Worm (Caenorhabditis elegans) whole organism, dauer: ENCODE measurements around the gene ZK1248.17.

Source experiments
- unc-62 ChIP-seq: sonication (generic microtip); optimal IDR thresholded peaks from 2 replicates; lab custom pipeline; 2017; ENCODE audit warnings: missing biosample characterization, missing genetic modification reagents, missing genetic modification characterization

The ZK1248.17 gene

DNA sequence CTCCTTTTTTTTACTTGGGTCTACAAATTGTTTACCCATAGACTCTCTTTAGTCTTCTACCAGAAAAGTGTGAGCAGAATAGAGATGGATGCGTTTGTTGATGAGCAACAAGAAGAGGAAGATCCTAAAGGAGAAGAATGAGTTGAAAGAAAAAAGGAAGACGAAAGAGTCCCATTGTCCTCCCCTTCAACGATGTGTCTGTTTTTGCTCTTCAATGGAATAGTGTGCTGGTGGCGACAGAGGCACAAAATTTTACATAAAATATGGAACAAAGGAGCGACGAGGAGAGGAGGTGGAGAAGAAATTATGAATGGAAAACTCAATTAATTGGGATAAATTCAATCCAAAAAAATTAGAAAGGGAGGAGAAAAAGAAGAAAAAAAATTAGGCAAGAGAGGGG, 15.3 kb upstream of the ZK1248.17 start:
- TF ChIP-seq unc-62 (GFP tag; lab: Kevin White, UChicago), result no peak

ce11 chrII:5858322-5858721, 13.0 kb upstream of the ZK1248.17 start, which contains the start of gene F55C12.4:
F55C12.4 (minus strand) TSS chrII:5858422.
- TF ChIP-seq unc-62 (GFP tag; lab: Kevin White, UChicago), result no peak

DNA sequence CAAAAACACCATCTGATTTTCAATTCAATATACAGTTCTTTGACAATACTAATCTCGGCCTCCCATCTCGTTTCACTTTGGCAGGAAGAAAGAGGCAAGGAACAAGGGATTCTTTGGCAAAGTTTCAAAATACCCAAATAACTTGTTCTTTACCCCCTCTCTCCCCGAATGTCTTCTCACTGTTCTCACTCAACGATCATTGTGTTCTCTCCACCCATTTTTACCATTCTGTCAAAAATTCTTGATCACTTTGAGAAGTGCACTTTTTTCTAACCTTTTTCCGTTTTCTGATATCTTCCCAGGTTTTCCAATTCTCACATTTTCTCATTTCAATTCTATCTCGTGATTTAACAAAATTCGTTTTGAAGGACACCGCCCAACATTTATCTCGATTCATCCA, 8.8 kb upstream of the ZK1248.17 start, which contains the start of gene H41C03.1:
Gene H41C03.1 (plus strand): TSS at position 301 of the 400 bp plus-strand sequence.
- no peak for TF ChIP-seq unc-62 (GFP tag; lab: Kevin White, UChicago)

DNA sequence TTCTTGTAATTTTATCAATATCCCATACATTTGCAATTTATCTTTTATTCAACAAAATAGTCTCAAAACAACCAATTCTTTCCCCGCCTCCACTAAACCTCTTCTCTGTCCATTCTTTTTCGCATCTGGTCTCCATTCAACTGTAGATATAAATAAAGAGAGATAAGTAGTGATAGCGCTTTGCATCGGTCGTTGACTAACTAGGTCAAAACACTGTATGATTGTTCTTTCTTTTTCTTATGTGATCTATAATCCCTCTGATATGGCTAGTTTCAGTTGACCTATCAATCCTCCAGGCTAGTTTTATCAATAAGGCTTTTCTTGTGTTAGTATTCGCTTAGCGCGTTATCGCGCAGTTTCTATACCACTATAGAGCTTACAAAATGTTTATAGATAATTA, 7.9 kb upstream of the ZK1248.17 start:
- TF ChIP-seq unc-62 (GFP tag; lab: Kevin White, UChicago), result no peak

ce11 chrII:5852007-5852406, 6.7 kb upstream of the ZK1248.17 start, which contains the start of gene H41C03.2:
H41C03.2 (minus strand) TSS chrII:5852107.
- no peak for TF ChIP-seq unc-62 (GFP tag; lab: Kevin White, UChicago)

ce11 chrII:5846181-5846580, 840 bp upstream of the ZK1248.17 start:
- TF ChIP-seq unc-62 (GFP tag; lab: Kevin White, UChicago), result no peak

- TF ChIP-seq unc-62 (GFP tag; lab: Kevin White, UChicago), result peak; percentile 52
Measured at ce11 chrII:5844694-5845129, 629 bp downstream of the ZK1248.17 start.

DNA sequence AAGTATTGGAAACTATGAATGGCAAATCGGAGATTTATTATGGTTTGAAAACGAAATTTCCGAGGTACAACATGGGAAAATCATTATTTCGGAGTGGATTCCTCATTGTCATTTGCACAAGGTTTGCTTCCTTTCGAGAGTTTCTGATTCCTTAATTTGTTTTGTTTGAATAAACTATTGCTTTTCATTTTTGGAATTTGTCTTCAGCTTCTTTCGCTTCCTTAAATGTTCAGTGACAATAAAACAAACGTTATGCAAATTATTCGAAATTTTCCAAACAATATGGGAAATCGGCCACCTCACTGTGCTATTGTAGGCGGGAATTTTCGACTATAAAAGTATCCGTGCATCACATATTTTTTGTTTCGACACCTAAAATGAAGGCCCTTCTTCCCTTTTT, 3.5 kb downstream of the ZK1248.17 start, which contains the start of gene nep-25:
Gene nep-25 (plus strand): TSS at position 375 of the 400 bp plus-strand sequence.
- TF ChIP-seq unc-62 (GFP tag; lab: Kevin White, UChicago), result no peak

DNA sequence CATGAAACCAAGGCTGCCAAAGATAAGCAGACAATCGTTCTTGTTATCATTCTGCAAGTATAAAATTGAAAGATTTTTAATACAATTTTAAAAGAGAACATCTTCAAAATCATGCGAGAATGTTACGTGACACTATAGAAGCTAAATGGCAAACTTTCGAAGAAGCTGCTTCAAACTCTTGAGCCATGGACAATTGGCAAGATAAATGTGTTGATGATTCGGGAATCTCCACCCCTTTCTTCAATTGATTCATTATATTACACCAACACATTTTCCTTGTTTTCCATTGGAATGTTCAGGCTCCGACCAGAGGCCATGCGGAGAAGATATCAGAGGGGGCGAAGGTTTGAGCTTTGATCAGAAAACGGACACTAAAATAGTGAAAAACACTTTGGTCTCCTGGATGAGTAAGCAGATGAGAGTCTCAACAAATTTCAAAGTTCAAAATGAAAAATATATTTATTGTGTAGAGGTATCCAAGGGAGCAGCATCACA, 4.2 kb downstream of the ZK1248.17 start, which contains the start of gene lec-5:
Gene lec-5 (minus strand): TSS at position 51 of the 495 bp plus-strand sequence.
- no peak for TF ChIP-seq unc-62 (GFP tag; lab: Kevin White, UChicago)

DNA sequence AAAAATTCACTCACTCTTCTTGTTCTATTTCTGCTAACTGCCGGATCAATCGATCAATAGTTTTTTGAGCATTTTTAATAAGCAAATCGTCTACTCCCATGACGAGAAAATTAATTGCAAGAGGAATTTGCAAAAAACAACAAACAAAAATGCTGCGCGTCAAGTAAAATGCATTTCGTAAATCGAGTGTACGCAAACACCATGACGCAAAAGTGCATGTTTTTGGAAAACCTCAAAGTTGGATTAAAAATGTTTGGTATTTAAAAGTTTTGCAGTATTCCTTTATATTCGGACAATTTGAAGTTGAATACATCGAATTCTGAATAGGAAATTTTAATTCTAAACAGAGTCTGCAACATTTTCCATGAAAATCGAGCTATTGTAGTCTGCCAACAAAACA, 6.1 kb downstream of the ZK1248.17 start, which contains the start of gene ZK1248.19:
Gene ZK1248.19 (minus strand): TSS at position 188 of the 400 bp plus-strand sequence.
- no peak for TF ChIP-seq unc-62 (GFP tag; lab: Kevin White, UChicago)

DNA sequence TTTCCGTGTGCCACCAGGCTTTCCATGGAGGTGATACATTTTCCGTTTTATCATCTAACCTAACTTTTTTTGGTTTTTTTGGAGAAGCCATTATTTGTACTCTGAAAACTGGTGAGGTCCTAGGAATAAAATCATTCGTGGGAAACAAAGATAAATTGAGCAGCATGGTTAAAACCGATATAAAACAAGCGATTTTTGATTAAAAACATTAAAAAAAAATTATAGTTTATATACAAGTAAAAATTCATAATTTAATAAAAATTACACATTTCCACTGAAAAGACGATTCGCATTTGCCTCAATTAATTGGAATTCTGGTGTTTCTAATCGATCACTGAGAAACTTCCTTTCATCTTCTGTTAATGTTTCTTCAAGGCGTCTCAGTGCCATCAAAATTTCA, 6.9 kb downstream of the ZK1248.17 start, which contains the start of gene ZK1248.15:
Gene ZK1248.15 (minus strand): TSS at position 101 of the 400 bp plus-strand sequence.
- TF ChIP-seq unc-62 (GFP tag; lab: Kevin White, UChicago), result no peak

ce11 chrII:5836153-5836719, 9.1 kb downstream of the ZK1248.17 start, which contains the start of gene fzo-1:
fzo-1 (minus strand) TSS chrII:5836203.
- no peak for TF ChIP-seq unc-62 (GFP tag; lab: Kevin White, UChicago)

DNA sequence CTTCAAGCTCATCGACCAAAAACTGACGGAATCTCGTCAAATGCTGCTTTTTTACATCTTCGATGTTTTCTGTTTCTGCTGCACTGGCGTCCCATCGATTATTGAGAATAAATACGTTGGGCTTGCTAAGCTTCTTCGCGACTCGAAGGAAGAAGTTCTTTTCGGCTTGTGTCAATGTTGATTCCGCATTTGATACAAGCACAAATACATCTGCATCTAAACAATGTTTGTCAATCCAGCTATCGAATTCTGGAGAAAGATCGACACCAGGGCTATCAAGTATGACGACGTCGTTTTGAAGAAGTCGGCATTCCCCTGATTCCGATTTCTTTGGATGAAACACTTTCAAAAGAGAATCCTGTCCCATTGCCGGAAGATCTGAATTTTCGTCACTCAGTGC, 10.2 kb downstream of the ZK1248.17 start:
- TF ChIP-seq unc-62 (GFP tag; lab: Kevin White, UChicago), result no peak

- TF ChIP-seq unc-62 (GFP tag; lab: Kevin White, UChicago), result no peak
Measured at ce11 chrII:5833136-5833535, 12.2 kb downstream of the ZK1248.17 start, which contains the start of gene gtap-1. gtap-1 (minus strand) TSS chrII:5833236.

- no peak for TF ChIP-seq unc-62 (GFP tag; lab: Kevin White, UChicago)
Measured at ce11 chrII:5831373-5831772, 14.0 kb downstream of the ZK1248.17 start.

DNA sequence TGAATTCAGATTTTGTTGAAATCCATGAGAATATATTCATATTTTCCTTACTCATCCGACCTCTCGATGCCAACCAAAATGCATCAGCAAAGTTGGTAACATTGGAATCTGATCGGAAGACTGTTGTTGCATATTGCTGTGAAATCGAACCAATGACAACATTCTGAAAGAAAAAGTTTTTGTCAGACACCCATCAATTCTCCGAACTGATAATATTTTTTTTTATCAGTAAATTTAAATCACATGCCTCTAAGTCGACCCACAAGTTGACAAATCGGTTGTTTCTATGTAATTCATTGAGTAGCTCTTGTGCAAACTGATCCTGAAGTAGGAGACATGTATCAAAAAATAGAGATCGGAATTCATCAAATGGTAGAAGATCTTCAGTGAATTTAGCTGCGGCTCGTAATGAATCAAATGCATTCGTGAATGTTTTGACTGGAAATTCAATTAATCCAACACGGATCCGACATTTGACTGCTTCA, 15.4 kb downstream of the ZK1248.17 start, which contains the start of gene col-74:
Gene col-74 (plus strand): TSS at position 435 of the 485 bp plus-strand sequence.
- no peak for TF ChIP-seq unc-62 (GFP tag; lab: Kevin White, UChicago)
